Fruit fly (Drosophila melanogaster) whole organism, embryonic: Measurements from ENCODE around the gene crq.

Experiments used
- Asciz ChIP-seq: fragments of 200-800 bp; sonication (Bioruptor generic); optimal IDR thresholded peaks from 2 replicates; lab custom pipeline; 2017; ENCODE audit warnings: missing biosample characterization, mild to moderate bottlenecking, missing genetic modification characterization, missing genetic modification reagents
- Atf3 ChIP-seq: fragments of 200-800 bp; sonication (Bioruptor generic); optimal IDR thresholded peaks from 3 replicates; lab custom pipeline; 2016; ENCODE audit warnings: missing biosample characterization, missing genetic modification characterization
- Bdp1 ChIP-seq: fragments of 200-800 bp; sonication (Bioruptor generic); optimal IDR thresholded peaks from 3 replicates; lab custom pipeline; 2016; ENCODE audit warnings: missing biosample characterization, missing genetic modification characterization
- CG10147 ChIP-seq: fragments of 200-800 bp; sonication (Bioruptor generic); optimal IDR thresholded peaks from 2 replicates; lab custom pipeline; 2019; ENCODE audit warnings: missing biosample characterization, mild to moderate bottlenecking, missing genetic modification characterization, moderate library complexity
- CG11093 ChIP-seq: fragments of 200-800 bp; sonication (Bioruptor generic); IDR thresholded peaks from 3 replicates; pipeline ENCODE4 v1.3.6; 2022; ENCODE audit warnings: missing biosample characterization, missing genetic modification characterization
- CG11247 ChIP-seq: fragments of 200-800 bp; sonication (Bioruptor generic); IDR thresholded peaks from 2 replicates; pipeline ENCODE4 v1.3.6; 2022; ENCODE audit warnings: missing biosample characterization, missing genetic modification characterization
- CG12071 ChIP-seq: fragments of 200-800 bp; sonication (Bioruptor generic); optimal IDR thresholded peaks from 3 replicates; lab custom pipeline; 2018; ENCODE audit warnings: missing biosample characterization, mild to moderate bottlenecking, missing genetic modification characterization
- CG12236 ChIP-seq: fragments of 200-800 bp; sonication (Bioruptor generic); optimal IDR thresholded peaks from 2 replicates; lab custom pipeline; 2016; ENCODE audit warnings: missing biosample characterization, missing genetic modification characterization
- CG12299 ChIP-seq: fragments of 200-800 bp; sonication (Bioruptor generic); optimal IDR thresholded peaks from 2 replicates; lab custom pipeline; 2018; ENCODE audit warnings: missing biosample characterization, mild to moderate bottlenecking, missing genetic modification characterization
- CG12942 ChIP-seq: fragments of 200-800 bp; sonication (Bioruptor generic); optimal IDR thresholded peaks from 3 replicates; lab custom pipeline; 2016; ENCODE audit warnings: missing biosample characterization, missing genetic modification characterization
- CG13775 ChIP-seq: fragments of 200-800 bp; sonication (Bioruptor generic); optimal IDR thresholded peaks from 3 replicates; lab custom pipeline; 2017; ENCODE audit warnings: missing biosample characterization, mild to moderate bottlenecking, missing genetic modification characterization
- CG17385 ChIP-seq: fragments of 200-800 bp; sonication (Bioruptor generic); optimal IDR thresholded peaks from 3 replicates; lab custom pipeline; 2018; ENCODE audit warnings: missing biosample characterization, mild to moderate bottlenecking, missing genetic modification characterization
- CG31441 ChIP-seq: fragments of 200-800 bp; sonication (Bioruptor generic); IDR thresholded peaks from 2 replicates; pipeline ENCODE4 v1.3.6; 2022; ENCODE audit warnings: missing biosample characterization, missing genetic modification characterization
- CG4282 ChIP-seq: fragments of 200-800 bp; sonication (Bioruptor generic); optimal IDR thresholded peaks from 2 replicates; lab custom pipeline; 2016; ENCODE audit warnings: missing biosample characterization, missing genetic modification characterization
- CG4820 ChIP-seq: fragments of 200-800 bp; sonication (Bioruptor generic); optimal IDR thresholded peaks from 3 replicates; lab custom pipeline; 2016; ENCODE audit warnings: missing biosample characterization, missing genetic modification characterization
- CG5180 ChIP-seq: fragments of 200-800 bp; sonication (Bioruptor generic); optimal IDR thresholded peaks from 3 replicates; lab custom pipeline; 2017; ENCODE audit warnings: missing biosample characterization, missing genetic modification characterization, mild to moderate bottlenecking, moderate library complexity, missing genetic modification reagents
- CG7786 ChIP-seq: fragments of 200-800 bp; sonication (Bioruptor generic); optimal IDR thresholded peaks from 2 replicates; lab custom pipeline; 2016; ENCODE audit warnings: missing biosample characterization, missing genetic modification characterization
- CG8478 ChIP-seq: fragments of >200 bp; optimal IDR thresholded peaks from 2 replicates; lab custom pipeline; 2018
- CG9437 ChIP-seq: fragments of 200-800 bp; sonication (Bioruptor generic); optimal IDR thresholded peaks from 2 replicates; lab custom pipeline; 2018; ENCODE audit warnings: missing biosample characterization, mild to moderate bottlenecking, missing genetic modification characterization
- CTCF ChIP-seq: fragments of 200-800 bp; sonication (Bioruptor generic); optimal IDR thresholded peaks from 2 replicates; lab custom pipeline; 2017; ENCODE audit warnings: missing biosample characterization, mild to moderate bottlenecking, missing genetic modification characterization, moderate library complexity
- Doc3 ChIP-seq: fragments of 200-800 bp; sonication (Bioruptor generic); IDR thresholded peaks from 3 replicates; pipeline ENCODE4 v1.3.6; 2022; ENCODE audit warnings: missing biosample characterization, missing genetic modification characterization; ENCODE audit not compliant: partially characterized antibody
- Hr51 ChIP-seq, 2 experiments: fragments of 200-800 bp; sonication (Bioruptor generic); optimal IDR thresholded peaks; 2 replicates in 1 of 2; 3 replicates in 1 of 2; lab custom pipeline; 2016 to 2018; ENCODE audit warnings: missing biosample characterization in 2 of 2, missing genetic modification characterization in 2 of 2, mild to moderate bottlenecking in 1 of 2, moderate library complexity in 1 of 2
- Nf-YB ChIP-seq: fragments of 200-800 bp; sonication (Bioruptor generic); optimal IDR thresholded peaks from 3 replicates; lab custom pipeline; 2019; ENCODE audit warnings: missing biosample characterization, mild to moderate bottlenecking, missing genetic modification characterization, moderate library complexity
- Rfx ChIP-seq: fragments of 200-800 bp; sonication (Bioruptor generic); IDR thresholded peaks from 2 replicates; pipeline ENCODE4 v1.3.6; 2022; ENCODE audit warnings: missing biosample characterization, missing genetic modification characterization
- TFAM ChIP-seq: fragments of 200-800 bp; sonication (Bioruptor generic); optimal IDR thresholded peaks from 2 replicates; lab custom pipeline; 2017; ENCODE audit warnings: missing biosample characterization, missing genetic modification characterization, inconsistent platforms
- Trl ChIP-seq, 3 experiments: fragments of >200 bp in 2 of 3; fragments of 200-800 bp in 1 of 3; sonication (Bioruptor generic) in 1 of 3; optimal IDR thresholded peaks; 2 replicates in 1 of 3; 3 replicates in 2 of 3; lab custom pipeline; 2016 to 2017; ENCODE audit warnings: missing biosample characterization in 1 of 3, missing genetic modification characterization in 1 of 3
- Vsx1 ChIP-seq: fragments of 200-800 bp; sonication (Bioruptor generic); optimal IDR thresholded peaks from 2 replicates; lab custom pipeline; 2017; ENCODE audit warnings: missing biosample characterization, mild to moderate bottlenecking, missing genetic modification characterization, missing genetic modification reagents
- amos ChIP-seq: fragments of 200-800 bp; sonication (Bioruptor generic); IDR thresholded peaks from 2 replicates; pipeline ENCODE4 v1.3.6; 2022; ENCODE audit warnings: missing biosample characterization, missing genetic modification characterization; ENCODE audit not compliant: partially characterized antibody
- az2 ChIP-seq: fragments of 200-800 bp; sonication (Bioruptor generic); optimal IDR thresholded peaks from 3 replicates; lab custom pipeline; 2016; ENCODE audit warnings: missing biosample characterization, missing genetic modification characterization
- bowl ChIP-seq: fragments of 200-800 bp; sonication (Bioruptor generic); IDR thresholded peaks from 2 replicates; pipeline ENCODE4 v1.3.6; 2022; ENCODE audit warnings: missing biosample characterization, missing genetic modification characterization
- corto ChIP-seq: fragments of 200-800 bp; sonication (Bioruptor generic); optimal IDR thresholded peaks from 2 replicates; lab custom pipeline; 2016; ENCODE audit warnings: missing biosample characterization, mild to moderate bottlenecking, missing genetic modification characterization, moderate library complexity
- croc ChIP-seq: fragments of 200-800 bp; sonication (Bioruptor generic); conservative IDR thresholded peaks from 3 replicates; pipeline ENCODE4 v1.3.6; 2022; ENCODE audit warnings: missing biosample characterization, missing genetic modification characterization
- crol ChIP-seq: fragments of 200-800 bp; sonication (Bioruptor generic); IDR thresholded peaks from 2 replicates; pipeline ENCODE4 v1.3.6; 2022; ENCODE audit warnings: missing biosample characterization, missing genetic modification characterization
- eyg ChIP-seq: fragments of 200-800 bp; sonication (Bioruptor generic); optimal IDR thresholded peaks from 3 replicates; lab custom pipeline; 2016; ENCODE audit warnings: missing biosample characterization, missing genetic modification characterization
- fd102C ChIP-seq: fragments of 200-800 bp; sonication (Bioruptor generic); optimal IDR thresholded peaks from 2 replicates; lab custom pipeline; 2018; ENCODE audit warnings: missing biosample characterization, mild to moderate bottlenecking, missing genetic modification characterization, moderate library complexity
- grn ChIP-seq: fragments of 200-800 bp; sonication (Bioruptor generic); optimal IDR thresholded peaks from 3 replicates; lab custom pipeline; 2017; ENCODE audit warnings: missing biosample characterization, missing genetic modification characterization
- inv ChIP-seq: fragments of 200-800 bp; sonication (Bioruptor generic); IDR thresholded peaks from 2 replicates; pipeline ENCODE4 v1.3.6; 2022; ENCODE audit warnings: missing biosample characterization, missing genetic modification characterization; ENCODE audit not compliant: partially characterized antibody
- kah ChIP-seq: fragments of 200-800 bp; sonication (Bioruptor generic); optimal IDR thresholded peaks from 2 replicates; lab custom pipeline; 2018; ENCODE audit warnings: missing biosample characterization, mild to moderate bottlenecking, missing genetic modification characterization
- mld ChIP-seq: fragments of 200-800 bp; sonication (Bioruptor generic); IDR thresholded peaks from 3 replicates; pipeline ENCODE4 v1.3.6; 2022; ENCODE audit warnings: missing biosample characterization, missing genetic modification characterization; ENCODE audit not compliant: partially characterized antibody
- org-1 ChIP-seq: fragments of 200-800 bp; sonication (Bioruptor generic); optimal IDR thresholded peaks from 2 replicates; lab custom pipeline; 2017; ENCODE audit warnings: missing biosample characterization, missing genetic modification characterization
- pb ChIP-seq: fragments of 200-800 bp; sonication (Bioruptor generic); optimal IDR thresholded peaks from 3 replicates; lab custom pipeline; 2016; ENCODE audit warnings: missing biosample characterization, missing genetic modification characterization
- row ChIP-seq: fragments of 200-800 bp; sonication (Bioruptor generic); IDR thresholded peaks from 3 replicates; pipeline ENCODE4 v1.3.6; 2022; ENCODE audit warnings: missing biosample characterization, missing genetic modification characterization
- sens-2 ChIP-seq: fragments of 200-800 bp; sonication (Bioruptor generic); IDR thresholded peaks from 2 replicates; pipeline ENCODE4 v1.3.6; 2022; ENCODE audit warnings: missing biosample characterization, missing genetic modification characterization
- slp2 ChIP-seq: fragments of 200-800 bp; sonication (Bioruptor generic); optimal IDR thresholded peaks from 2 replicates; lab custom pipeline; 2016; ENCODE audit warnings: missing biosample characterization, missing genetic modification characterization
- sr ChIP-seq: fragments of 200-800 bp; sonication (Bioruptor generic); IDR thresholded peaks from 3 replicates; pipeline ENCODE4 v1.3.6; 2022; ENCODE audit warnings: missing biosample characterization, missing genetic modification characterization
- ttk ChIP-seq: fragments of 200-800 bp; sonication (Bioruptor generic); IDR thresholded peaks from 2 replicates; pipeline ENCODE4 v2.1.2; 2022; ENCODE audit warnings: missing biosample characterization, missing genetic modification characterization
- twi ChIP-seq: fragments of 200-800 bp; optimal IDR thresholded peaks from 2 replicates; lab custom pipeline; 2019; ENCODE audit warnings: missing biosample characterization, mild to moderate bottlenecking, missing genetic modification characterization, moderate library complexity
- vnd ChIP-seq: fragments of 200-800 bp; sonication (Bioruptor generic); IDR thresholded peaks from 3 replicates; pipeline ENCODE4 v1.3.6; 2022; ENCODE audit warnings: missing biosample characterization, missing genetic modification characterization; ENCODE audit not compliant: partially characterized antibody

crq gene

dm6 chr2L:490150-491095, 37.6 kb upstream of the crq start (continued):
- TF ChIP-seq CG4282 (GFP tag; lab: Kevin White, UChicago) (peak; percentile 25), org-1 (GFP tag; lab: Kevin White, UChicago) (no peak), CG12942 (GFP tag; lab: Kevin White, UChicago) (peak; percentile 60), CG12299 (tag; lab: Kevin White, UChicago) (no peak), CG17385 (GFP tag; lab: Kevin White, UChicago) (peak; percentile 86), az2 (peak; percentile 75), CG5180 (GFP tag; lab: Kevin White, UChicago) (peak; percentile 49), Hr51 (GFP tag; optimal IDR thresholded peaks at IDR 0.05; lab: Kevin White, UChicago) (peak; percentile 5 to 81), amos (GFP tag; lab: Robert Waterston, UW) (peak; percentile 51; the same call in 1 of the 2 replicates), Atf3 (GFP tag; lab: Kevin White, UChicago) (peak; percentile 58), Rfx (GFP tag; lab: Robert Waterston, UW) (peak; percentile 91), CG12236 (GFP tag; lab: Kevin White, UChicago) (peak; percentile 61), Bdp1 (peak; percentile 29), sr (peak; percentile 71; the same call in 2 of the 3 replicates), slp2 (peak; percentile 72), Nf-YB (GFP tag; lab: Kevin White, UChicago) (peak; percentile 86), Trl (optimal IDR thresholded peaks at IDR 0.05; lab: Kevin White, UChicago) (peak; percentile 97 to 100), Trl (GFP tag; optimal IDR thresholded peaks at IDR 0.05; lab: Kevin White, UChicago) (peak; percentile 92), corto (GFP tag; lab: Kevin White, UChicago) (peak; percentile 68), crol (GFP tag; lab: Robert Waterston, UW) (no peak; the same call in 1 of the 2 replicates), inv (GFP tag; lab: Robert Waterston, UW) (no peak; the same call in 1 of the 2 replicates), CG11093 (GFP tag; lab: Robert Waterston, UW) (no peak), CG9437 (GFP tag; lab: Kevin White, UChicago) (no peak), CG4820 (GFP tag; lab: Kevin White, UChicago) (peak; percentile 27), mld (GFP tag; lab: Robert Waterston, UW) (no peak), sens-2 (GFP tag; lab: Robert Waterston, UW) (no peak), grn (GFP tag; lab: Kevin White, UChicago) (peak; percentile 96), Vsx1 (GFP tag; lab: Kevin White, UChicago) (peak; percentile 46), CG31441 (GFP tag; lab: Robert Waterston, UW) (peak; percentile 24; the same call in 1 of the 2 replicates), ttk (peak; percentile 40; the same call in 1 of the 2 replicates), Asciz (no peak), croc (0 out of 3 replicates have a peak, but pooled peaks have one; percentile 12), kah (peak; percentile 67), TFAM (GFP tag; lab: Kevin White, UChicago) (no peak), CG7786 (GFP tag; lab: Kevin White, UChicago) (peak; percentile 70), pb (peak; percentile 47), Doc3 (GFP tag; lab: Robert Waterston, UW) (no peak; the same call in 2 of the 3 replicates), eyg (peak; percentile 60), fd102C (peak; percentile 36), CG12071 (GFP tag; lab: Kevin White, UChicago) (peak; percentile 61), CTCF (GFP tag; lab: Kevin White, UChicago) (peak; percentile 100), CG13775 (peak; percentile 47), row (GFP tag; lab: Robert Waterston, UW) (peak; percentile 36; the same call in 1 of the 3 replicates), bowl (no peak; the same call in 1 of the 2 replicates), twi (tag; lab: Kevin White, UChicago) (peak; percentile 43), CG10147 (GFP tag; lab: Kevin White, UChicago) (peak; percentile 51), vnd (GFP tag; lab: Robert Waterston, UW) (0 out of 3 replicates have a peak, but pooled peaks have one; percentile 27), CG11247 (GFP tag; lab: Robert Waterston, UW) (peak; percentile 79), CG8478 (lab: Kevin White, UChicago) (no peak)
